Fruit fly (Drosophila melanogaster) whole organism, adult: ENCODE results near the gene CG10466.

Experiments
- CG11617 ChIP-seq: fragments of 200-800 bp; sonication (Bioruptor generic); optimal IDR thresholded peaks from 2 replicates; lab custom pipeline; 2017; ENCODE audit warnings: mild to moderate bottlenecking, missing biosample characterization, missing genetic modification reagents, missing genetic modification characterization
- CG12768 ChIP-seq: fragments of 200-800 bp; sonication (Bioruptor generic); optimal IDR thresholded peaks from 2 replicates; lab custom pipeline; 2017; ENCODE audit warnings: missing biosample characterization, missing genetic modification characterization, mild to moderate bottlenecking, moderate library complexity, missing genetic modification reagents
- CG14711 ChIP-seq: fragments of 200-800 bp; sonication (Bioruptor generic); optimal IDR thresholded peaks from 2 replicates; lab custom pipeline; 2018; ENCODE audit warnings: missing biosample characterization, mild to moderate bottlenecking, missing genetic modification characterization, moderate library complexity
- CG1620 ChIP-seq: fragments of 200-800 bp; sonication (Bioruptor generic); optimal IDR thresholded peaks from 2 replicates; lab custom pipeline; 2016; ENCODE audit warnings: missing biosample characterization, missing genetic modification characterization
- CG7045 ChIP-seq: fragments of 200-800 bp; sonication (Bioruptor generic); optimal IDR thresholded peaks from 2 replicates; lab custom pipeline; 2017; ENCODE audit warnings: missing biosample characterization, mild to moderate bottlenecking, missing genetic modification characterization
- Clk ChIP-seq: fragments of 200-800 bp; sonication (Bioruptor generic); optimal IDR thresholded peaks from 2 replicates; lab custom pipeline; 2017; ENCODE audit warnings: missing biosample characterization, missing genetic modification characterization
- Crg-1 ChIP-seq: fragments of 200-800 bp; sonication (Bioruptor generic); optimal IDR thresholded peaks from 2 replicates; lab custom pipeline; 2016; ENCODE audit warnings: missing biosample characterization, missing genetic modification characterization
- Hr96 ChIP-seq: fragments of 200-800 bp; sonication (Bioruptor generic); optimal IDR thresholded peaks from 2 replicates; lab custom pipeline; 2016; ENCODE audit warnings: missing biosample characterization, missing genetic modification characterization
- bab1 ChIP-seq: fragments of 200-800 bp; sonication (Bioruptor generic); optimal IDR thresholded peaks from 3 replicates; lab custom pipeline; 2019; ENCODE audit warnings: missing biosample characterization, mild to moderate bottlenecking, missing genetic modification characterization, moderate library complexity
- cic ChIP-seq: fragments of 200-800 bp; sonication (Bioruptor generic); optimal IDR thresholded peaks from 2 replicates; lab custom pipeline; 2017; ENCODE audit warnings: missing biosample characterization, mild to moderate bottlenecking, missing genetic modification characterization, moderate library complexity
- cnc ChIP-seq, 2 experiments: fragments of >200 bp; optimal IDR thresholded peaks; 2 replicates each; lab custom pipeline; 2017
- kay ChIP-seq: fragments of 200-800 bp; sonication (Bioruptor generic); peaks from one replicate; lab custom pipeline; 2016; ENCODE audit warnings: missing biosample characterization, missing genetic modification characterization, borderline replicate concordance
- ovo ChIP-seq: fragments of 200-800 bp; sonication (Bioruptor generic); optimal IDR thresholded peaks from 2 replicates; lab custom pipeline; 2016; ENCODE audit warnings: missing biosample characterization, missing genetic modification characterization
- tj ChIP-seq: fragments of 200-800 bp; sonication (Bioruptor generic); optimal IDR thresholded peaks from 3 replicates; lab custom pipeline; 2017; ENCODE audit warnings: missing biosample characterization, mild to moderate bottlenecking, missing genetic modification characterization, moderate library complexity

- TF ChIP-seq kay (GFP tag; lab: Kevin White, UChicago): no peak
- no peak for TF ChIP-seq CG12768 (GFP tag; lab: Kevin White, UChicago)
- TF ChIP-seq Crg-1 (GFP tag; lab: Kevin White, UChicago): no peak
- TF ChIP-seq bab1 (GFP tag; lab: Kevin White, UChicago): no peak
- TF ChIP-seq CG1620 (GFP tag; lab: Kevin White, UChicago): no peak
- no peak for TF ChIP-seq tj
- TF ChIP-seq ovo: no peak
- TF ChIP-seq Clk (GFP tag; lab: Kevin White, UChicago): no peak
- TF ChIP-seq cnc (optimal IDR thresholded peaks at IDR 0.05; lab: Kevin White, UChicago): no peak
- TF ChIP-seq CG11617 (GFP tag; lab: Kevin White, UChicago): no peak
- no peak for TF ChIP-seq CG7045 (GFP tag; lab: Kevin White, UChicago)
- TF ChIP-seq cic (GFP tag; lab: Kevin White, UChicago): no peak
- no peak for TF ChIP-seq Hr96 (GFP tag; lab: Kevin White, UChicago)
- no peak for TF ChIP-seq CG14711 (tag; lab: Kevin White, UChicago)
Measured at dm6 chr2L:19801951-19802612, 10.2 kb downstream of the CG10466 start.
